Worm (Caenorhabditis elegans) whole organism, L4 larva: Measurements from ENCODE around the gene E02H9.9.

Source experiments
- dmd-9 ChIP-seq: fragments of 200-800 bp; sonication (Bioruptor generic); IDR thresholded peaks from 2 replicates; pipeline ENCODE4 v1.3.6; 2022; ENCODE audit warnings: missing genetic modification reagents, missing genetic modification characterization, missing compliant biosample characterization
- dpl-1 ChIP-seq: fragments of 150-350 bp; optimal IDR thresholded peaks from 2 replicates; lab custom pipeline; 2014; ENCODE audit warnings: missing biosample characterization, missing genetic modification reagents, missing genetic modification characterization
- duxl-1 ChIP-seq: sonication (generic microtip); optimal IDR thresholded peaks from 2 replicates; lab custom pipeline; 2016; ENCODE audit warnings: mild to moderate bottlenecking, missing genetic modification characterization, moderate library complexity, missing compliant biosample characterization; ENCODE audit not compliant: poor library complexity
- lin-15B ChIP-seq: fragments of 150-350 bp; sonication (generic microtip); optimal IDR thresholded peaks from 3 replicates; lab custom pipeline; 2014; ENCODE audit warnings: missing biosample characterization, missing genetic modification characterization
- mxl-3 ChIP-seq: fragments of 200-800 bp; sonication (Bioruptor generic); optimal IDR thresholded peaks from 2 replicates; lab custom pipeline; 2018; ENCODE audit warnings: mild to moderate bottlenecking, missing genetic modification characterization, missing compliant biosample characterization
- nhr-11 ChIP-seq: fragments of 150-350 bp; optimal IDR thresholded peaks from 2 replicates; lab custom pipeline; 2014; ENCODE audit warnings: missing biosample characterization, missing genetic modification characterization
- php-3 ChIP-seq: fragments of 200-800 bp; sonication (Bioruptor generic); IDR thresholded peaks from 2 replicates; pipeline ENCODE4 v1.3.6; 2022; ENCODE audit warnings: missing genetic modification reagents, missing genetic modification characterization, missing compliant biosample characterization
- pqm-1 ChIP-seq: sonication (generic microtip); optimal IDR thresholded peaks from 2 replicates; lab custom pipeline; 2017; ENCODE audit warnings: missing biosample characterization, missing genetic modification characterization
- zfp-3 ChIP-seq: fragments of 200-800 bp; sonication (Bioruptor generic); conservative IDR thresholded peaks from 2 replicates; pipeline ENCODE4 v1.3.6; 2022; ENCODE audit warnings: missing genetic modification reagents, missing genetic modification characterization, missing compliant biosample characterization
- ztf-11 ChIP-seq: fragments of 150-350 bp; optimal IDR thresholded peaks from 2 replicates; lab custom pipeline; 2014; ENCODE audit warnings: missing biosample characterization, missing genetic modification characterization

The E02H9.9 gene

DNA sequence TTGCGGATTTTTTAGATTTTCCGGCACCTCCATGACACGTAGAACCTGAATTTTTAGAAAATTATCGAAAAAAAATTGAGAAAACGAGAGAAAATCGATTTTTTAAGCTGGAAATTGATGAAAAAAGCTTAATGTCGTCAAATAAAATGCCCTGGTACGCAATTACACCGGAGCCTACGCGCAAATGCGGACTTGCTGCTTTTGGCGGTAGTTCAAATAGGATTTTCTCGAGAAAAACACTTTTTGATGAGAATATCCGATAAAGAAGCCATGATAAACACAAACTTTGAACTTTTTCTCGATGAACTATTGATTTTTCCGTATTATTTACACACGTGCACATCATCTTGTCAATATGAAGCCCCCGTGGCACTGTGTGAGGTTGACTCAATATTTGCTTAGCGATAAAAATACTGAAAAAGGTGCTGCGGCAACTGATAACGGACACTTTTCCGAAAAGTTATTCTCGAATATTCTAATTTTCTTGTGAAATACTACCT, 49.9 kb downstream of the E02H9.9 start, which contains the start of the genes W04B5.5 and W04B5.3 (continued):
- TF ChIP-seq zfp-3 (GFP tag; lab: Robert Waterston, UW) (no peak), nhr-11 (tag; lab: Kevin White, UChicago) (no peak), pqm-1 (tag; lab: Kevin White, UChicago) (peak; percentile 80), ztf-11 (tag; lab: Kevin White, UChicago) (no peak), lin-15B (no peak), php-3 (GFP tag; lab: Robert Waterston, UW) (0 out of 2 replicates have a peak, but pooled peaks have one; percentile 34), duxl-1 (peak; percentile 38), mxl-3 (GFP tag; lab: Kevin White, UChicago) (peak; percentile 20), dpl-1 (peak; percentile 94), dmd-9 (GFP tag; lab: Robert Waterston, UW) (no peak)
